Fruit fly (Drosophila melanogaster): ENCODE measurements around the gene sima.

The sima gene

DNA sequence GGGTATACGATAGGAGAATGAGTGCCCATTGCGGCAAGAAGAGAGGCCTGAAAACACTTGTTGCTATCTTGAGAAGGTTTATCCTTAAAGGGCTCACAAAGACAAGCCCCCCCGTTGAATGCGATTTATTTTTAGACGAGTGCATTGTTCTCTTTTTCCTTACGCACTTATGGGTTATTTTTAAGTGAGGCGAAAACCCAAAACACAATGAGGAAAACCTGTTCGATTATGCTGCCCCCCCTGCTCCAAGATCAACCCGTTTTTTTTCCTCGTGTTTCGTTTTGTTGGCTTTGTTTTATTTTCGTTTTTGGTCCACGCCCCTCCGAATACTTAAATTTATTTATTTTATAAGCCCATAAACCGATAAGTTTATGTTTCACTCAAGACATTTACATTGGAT, 1.8 kb downstream of the sima start:
- TF ChIP-seq foxo (GFP tag; optimal IDR thresholded peaks at IDR 0.05) (no peak), dl (GFP tag; optimal IDR thresholded peaks at IDR 0.05; ENCODE audit: insufficient read depth in 1 of 2, partially characterized antibody in 2 of 2) (no peak), Hnf4 (GFP tag; optimal IDR thresholded peaks at IDR 0.05) (no peak), psq (GFP tag; optimal IDR thresholded peaks at IDR 0.05) (no peak), Rel (GFP tag; optimal IDR thresholded peaks at IDR 0.05) (no peak), Rel (tag; optimal IDR thresholded peaks at IDR 0.05) (no peak), Hr78 (GFP tag; optimal IDR thresholded peaks at IDR 0.05) (no peak), h (GFP tag; optimal IDR thresholded peaks at IDR 0.05) (no peak), brk (GFP tag; optimal IDR thresholded peaks at IDR 0.05) (no peak), lola (GFP tag; optimal IDR thresholded peaks at IDR 0.05) (no peak), OdsH (GFP tag; optimal IDR thresholded peaks at IDR 0.05) (no peak), br (GFP tag; optimal IDR thresholded peaks at IDR 0.05) (no peak), N (GFP tag; optimal IDR thresholded peaks at IDR 0.05) (no peak), Hr83 (GFP tag; optimal IDR thresholded peaks at IDR 0.05; ENCODE audit: poor library complexity, severe bottlenecking) (no peak), Abd-B (GFP tag; optimal IDR thresholded peaks at IDR 0.05) (no peak), Jra (GFP tag; optimal IDR thresholded peaks at IDR 0.05) (no peak)

DNA sequence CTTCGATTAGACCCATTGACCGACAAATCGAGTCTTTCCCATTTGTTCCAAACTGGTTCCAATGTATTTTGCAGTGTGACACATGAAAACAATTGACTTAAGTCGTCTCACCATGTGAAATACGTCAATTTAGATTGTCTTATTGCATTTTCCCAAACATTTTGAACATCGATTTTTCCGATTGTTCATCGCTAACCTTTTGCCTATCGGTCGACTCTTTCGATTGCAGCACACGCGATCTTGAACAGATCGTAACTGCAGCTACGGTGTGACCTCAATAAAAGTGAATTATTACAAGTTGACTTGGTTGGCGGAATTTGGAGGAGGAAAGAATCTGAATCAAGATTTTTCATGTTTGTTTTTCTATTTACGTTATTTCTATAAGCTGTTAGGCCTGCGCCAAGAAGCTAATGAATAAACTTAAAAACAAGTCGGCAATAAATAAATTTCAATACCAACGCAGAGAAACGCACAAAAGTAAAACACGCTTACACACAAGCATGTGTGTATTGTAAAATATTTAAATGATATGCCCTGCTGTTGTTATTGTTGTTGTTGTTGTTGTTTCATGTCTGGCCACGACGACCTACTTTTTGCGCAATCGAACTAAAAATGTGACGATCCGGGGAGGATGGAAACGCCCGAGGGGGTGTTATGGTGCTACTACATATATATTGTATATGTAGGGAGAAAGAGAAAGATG, 2.5 kb downstream of the sima start:
- TF ChIP-seq Abd-B (GFP tag; optimal IDR thresholded peaks at IDR 0.05) (no peak), GATAd (GFP tag; optimal IDR thresholded peaks at IDR 0.05) (no peak), psq (GFP tag; optimal IDR thresholded peaks at IDR 0.05) (no peak), sage (GFP tag; optimal IDR thresholded peaks at IDR 0.05) (no peak), brk (GFP tag; optimal IDR thresholded peaks at IDR 0.05) (no peak), sv (GFP tag; optimal IDR thresholded peaks at IDR 0.05) (no peak), dsf (GFP tag; optimal IDR thresholded peaks at IDR 0.05; ENCODE audit: borderline replicate concordance) (no peak), lola (GFP tag; optimal IDR thresholded peaks at IDR 0.05) (no peak), br (GFP tag; optimal IDR thresholded peaks at IDR 0.05) (no peak), Vsx2 (GFP tag; optimal IDR thresholded peaks at IDR 0.05; ENCODE audit: partially characterized antibody) (no peak), Sp1 (GFP tag; optimal IDR thresholded peaks at IDR 0.05) (no peak), usp (GFP tag; optimal IDR thresholded peaks at IDR 0.05) (no peak), Hr83 (GFP tag; optimal IDR thresholded peaks at IDR 0.05; ENCODE audit: poor library complexity, severe bottlenecking) (no peak), h (GFP tag; optimal IDR thresholded peaks at IDR 0.05) (no peak), jim (GFP tag; optimal IDR thresholded peaks at IDR 0.05) (no peak), Mio (GFP tag; optimal IDR thresholded peaks at IDR 0.05) (no peak), rgr (GFP tag; optimal IDR thresholded peaks at IDR 0.05) (no peak), Myc (optimal IDR thresholded peaks at IDR 0.05) (no peak), Hnf4 (GFP tag; optimal IDR thresholded peaks at IDR 0.05) (no peak), Hr78 (GFP tag; optimal IDR thresholded peaks at IDR 0.05) (no peak)

DNA sequence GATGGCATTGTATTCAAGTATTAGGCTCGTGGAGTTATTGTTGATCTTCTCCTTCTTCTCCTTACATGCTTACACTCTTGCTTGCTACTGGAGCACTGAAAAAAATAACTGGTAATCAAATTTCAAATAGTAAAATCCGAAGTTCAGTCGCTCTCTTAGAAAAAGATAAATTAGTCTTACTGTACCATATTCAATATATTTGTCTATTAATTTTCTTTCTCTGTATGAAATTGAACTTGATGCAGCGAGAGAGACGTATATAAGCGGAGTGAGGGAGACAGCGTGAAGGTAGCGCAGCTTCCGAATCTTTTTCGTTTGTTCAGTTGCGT, 3.0 kb downstream of the sima start:
- no peak for TF ChIP-seq N (GFP tag; optimal IDR thresholded peaks at IDR 0.05)
- TF ChIP-seq usp (GFP tag; optimal IDR thresholded peaks at IDR 0.05) = no peak
- no peak for TF ChIP-seq jim (GFP tag; optimal IDR thresholded peaks at IDR 0.05)
- TF ChIP-seq fru (GFP tag; optimal IDR thresholded peaks at IDR 0.05) = peak; percentile 95
- TF ChIP-seq Mio (GFP tag; optimal IDR thresholded peaks at IDR 0.05) = peak; percentile 22
- TF ChIP-seq h (GFP tag; optimal IDR thresholded peaks at IDR 0.05) = peak; percentile 95
- peak; percentile 89 for TF ChIP-seq Sp1 (GFP tag; optimal IDR thresholded peaks at IDR 0.05)
- TF ChIP-seq Hnf4 (GFP tag; optimal IDR thresholded peaks at IDR 0.05) = peak; percentile 92
- TF ChIP-seq GATAd (GFP tag; optimal IDR thresholded peaks at IDR 0.05) = peak; percentile 60
- no peak for TF ChIP-seq Dfd (GFP tag; optimal IDR thresholded peaks at IDR 0.05)
- peak; percentile 44 for TF ChIP-seq CG9705 (GFP tag; optimal IDR thresholded peaks at IDR 0.05)
- peak; percentile 58 to 93 for TF ChIP-seq foxo (GFP tag; optimal IDR thresholded peaks at IDR 0.05)
- peak; percentile 93 for TF ChIP-seq sage (GFP tag; optimal IDR thresholded peaks at IDR 0.05)
- peak; percentile 93 for TF ChIP-seq br (GFP tag; optimal IDR thresholded peaks at IDR 0.05)
- TF ChIP-seq Jra (GFP tag; optimal IDR thresholded peaks at IDR 0.05) = peak; percentile 88
- no peak for TF ChIP-seq pan (optimal IDR thresholded peaks at IDR 0.05)
- peak; percentile 93 for TF ChIP-seq ey (GFP tag; optimal IDR thresholded peaks at IDR 0.05)
- TF ChIP-seq OdsH (GFP tag; optimal IDR thresholded peaks at IDR 0.05) = peak; percentile 88
- TF ChIP-seq Abd-B (GFP tag; optimal IDR thresholded peaks at IDR 0.05) = no peak
- peak; percentile 79 for TF ChIP-seq brk (GFP tag; optimal IDR thresholded peaks at IDR 0.05)
- TF ChIP-seq dsf (GFP tag; optimal IDR thresholded peaks at IDR 0.05; ENCODE audit: borderline replicate concordance) = no peak
- peak; percentile 91 for TF ChIP-seq CG32264 (GFP tag; optimal IDR thresholded peaks at IDR 0.05)
- TF ChIP-seq dl (GFP tag; optimal IDR thresholded peaks at IDR 0.05; ENCODE audit: insufficient read depth in 1 of 2, partially characterized antibody in 2 of 2) = no peak
- TF ChIP-seq psq (GFP tag; optimal IDR thresholded peaks at IDR 0.05) = peak; percentile 87
- TF ChIP-seq Dif (GFP tag; optimal IDR thresholded peaks at IDR 0.05; ENCODE audit: partially characterized antibody) = no peak
- peak; percentile 76 for TF ChIP-seq dmrt93B (GFP tag; optimal IDR thresholded peaks at IDR 0.05)
- peak; percentile 37 for TF ChIP-seq Rel (GFP tag; optimal IDR thresholded peaks at IDR 0.05)
- TF ChIP-seq Rel (tag; optimal IDR thresholded peaks at IDR 0.05) = peak; percentile 47
- peak; percentile 87 for TF ChIP-seq woc (GFP tag; optimal IDR thresholded peaks at IDR 0.05)
- TF ChIP-seq sv (GFP tag; optimal IDR thresholded peaks at IDR 0.05) = peak; percentile 40
- peak; percentile 83 for TF ChIP-seq tai (GFP tag; optimal IDR thresholded peaks at IDR 0.05)
- TF ChIP-seq rgr (GFP tag; optimal IDR thresholded peaks at IDR 0.05) = peak; percentile 92
- TF ChIP-seq HLH106 (tag; optimal IDR thresholded peaks at IDR 0.05) = peak; percentile 90
- no peak for TF ChIP-seq Hr83 (GFP tag; optimal IDR thresholded peaks at IDR 0.05; ENCODE audit: poor library complexity, severe bottlenecking)
